Worm (Caenorhabditis elegans) whole organism, L4 larva: ENCODE data around the gene F48E3.2.

Experiments used
- F26F4.8 ChIP-seq: fragments of 200-800 bp; sonication (Bioruptor generic); conservative IDR thresholded peaks from 2 replicates; pipeline ENCODE4 v1.3.6; 2022; ENCODE audit warnings: missing genetic modification characterization, missing compliant biosample characterization
- ceh-82 ChIP-seq: sonication (generic microtip); optimal IDR thresholded peaks from 2 replicates; lab custom pipeline; 2017; ENCODE audit warnings: missing biosample characterization, missing genetic modification characterization
- ces-1 ChIP-seq: fragments of 150-350 bp; sonication (generic microtip); optimal IDR thresholded peaks from 4 replicates; lab custom pipeline; 2014; ENCODE audit warnings: missing biosample characterization, missing genetic modification reagents, missing genetic modification characterization
- cey-2 ChIP-seq: sonication (generic microtip); optimal IDR thresholded peaks from 3 replicates; lab custom pipeline; 2017; ENCODE audit warnings: missing genetic modification characterization, mild to moderate bottlenecking, missing compliant biosample characterization, antibody characterized with exemption, borderline replicate concordance; ENCODE audit not compliant: insufficient read depth
- nhr-76 ChIP-seq: fragments of 150-350 bp; optimal IDR thresholded peaks from 2 replicates; lab custom pipeline; 2014; ENCODE audit warnings: missing biosample characterization, missing genetic modification characterization

DNA sequence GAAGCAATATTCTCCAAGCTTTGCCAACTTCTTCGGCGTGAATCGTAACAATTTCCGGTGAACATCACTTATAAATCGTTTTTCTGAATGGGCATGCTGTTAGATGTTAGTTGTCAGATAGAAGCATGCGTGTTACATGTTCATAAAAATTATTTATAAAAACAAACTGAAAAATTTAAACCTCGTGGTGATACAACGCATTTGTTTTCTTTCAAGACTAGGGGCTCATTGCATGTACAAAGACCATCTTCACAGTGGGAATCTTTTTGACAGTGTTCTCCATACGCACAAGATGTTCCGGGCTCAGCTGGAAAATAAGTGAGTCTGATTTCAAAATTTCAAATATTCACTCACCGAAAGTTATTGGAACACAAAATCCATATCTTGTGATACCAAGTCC lies 19.8 kb upstream of the F48E3.2 start:
- TF ChIP-seq nhr-76 (tag; lab: Kevin White, UChicago) (no peak), F26F4.8 (GFP tag; lab: Robert Waterston, UW) (no peak), ceh-82 (tag; lab: Kevin White, UChicago) (no peak), ces-1 (GFP tag; lab: Kevin White, UChicago) (no peak), cey-2 (tag; lab: Kevin White, UChicago) (no peak)
